Worm (Caenorhabditis elegans): ENCODE measurements around the gene F10E7.9.

DNA sequence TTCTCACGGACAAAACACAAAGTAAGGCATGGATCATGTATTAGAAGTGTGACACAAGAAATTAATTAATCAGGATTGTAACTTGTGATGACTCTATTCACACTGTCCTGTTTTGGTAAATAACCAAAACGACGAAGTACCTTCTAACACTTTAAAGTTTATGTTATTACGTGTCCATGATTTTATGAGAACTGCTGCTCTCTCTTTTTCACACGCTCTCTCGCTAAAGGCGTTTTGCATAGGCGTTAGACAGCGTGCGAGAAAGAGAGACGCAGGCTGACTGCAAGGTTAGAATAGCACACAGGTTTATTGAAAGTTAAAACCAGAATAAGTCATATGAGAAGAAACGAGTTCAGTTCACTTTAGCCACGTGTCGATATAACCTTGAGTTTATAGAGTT, 19.8 kb downstream of the F10E7.9 start:
- no peak for TF ChIP-seq elt-3 (tag; optimal IDR thresholded peaks at IDR 0.05)
- no peak for TF ChIP-seq sptf-1 (tag; optimal IDR thresholded peaks at IDR 0.05)
- no peak for TF ChIP-seq nhr-76 (tag; optimal IDR thresholded peaks at IDR 0.05)
- no peak for TF ChIP-seq drap-1 (GFP tag; optimal IDR thresholded peaks at IDR 0.05)
- TF ChIP-seq mep-1 (tag; optimal IDR thresholded peaks at IDR 0.05) = no peak
- no peak for TF ChIP-seq blmp-1 (tag; optimal IDR thresholded peaks at IDR 0.05)

Data from whole organism, mixed stage, embryonic.